Worm (Caenorhabditis elegans) whole organism, midembryonic: ENCODE results near the gene ragc-1.

Source experiments
- T22C8.4 ChIP-seq: fragments of 200-800 bp; sonication (Bioruptor generic); IDR thresholded peaks from 2 replicates; pipeline ENCODE4 v1.3.6; 2022; ENCODE audit warnings: missing genetic modification characterization, missing compliant biosample characterization
- cog-1 ChIP-seq: sonication (generic microtip); optimal IDR thresholded peaks from 2 replicates; lab custom pipeline; 2016; ENCODE audit warnings: missing genetic modification characterization, missing compliant biosample characterization
- flt-1 ChIP-seq: fragments of 200-800 bp; sonication (Bioruptor generic); IDR thresholded peaks from 2 replicates; pipeline ENCODE4 v1.3.6; 2022; ENCODE audit warnings: missing genetic modification characterization, missing compliant biosample characterization
- klf-2 ChIP-seq: fragments of 200-800 bp; sonication (Bioruptor generic); conservative IDR thresholded peaks from 2 replicates; pipeline ENCODE4 v1.3.6; 2022; ENCODE audit warnings: missing genetic modification reagents, missing genetic modification characterization, missing compliant biosample characterization
- med-1 ChIP-seq: sonication (generic microtip); optimal IDR thresholded peaks from 2 replicates; lab custom pipeline; 2017; ENCODE audit warnings: missing genetic modification characterization, mild to moderate bottlenecking, missing compliant biosample characterization, antibody characterized with exemption, missing genetic modification reagents; ENCODE audit not compliant: insufficient read depth
- ref-1 ChIP-seq: fragments of 200-800 bp; sonication (Bioruptor generic); conservative IDR thresholded peaks from 2 replicates; pipeline ENCODE4 v1.3.6; 2022; ENCODE audit warnings: missing genetic modification reagents, missing genetic modification characterization, missing compliant biosample characterization
- tab-1 ChIP-seq: fragments of 200-800 bp; sonication (Bioruptor generic); IDR thresholded peaks from 2 replicates; pipeline ENCODE4 v1.3.6; 2022; ENCODE audit warnings: missing genetic modification characterization, missing compliant biosample characterization
- ztf-29 ChIP-seq: fragments of 200-800 bp; sonication (Bioruptor generic); IDR thresholded peaks from 2 replicates; pipeline ENCODE4 v1.3.6; 2022; ENCODE audit warnings: missing genetic modification reagents, missing genetic modification characterization, missing compliant biosample characterization

DNA sequence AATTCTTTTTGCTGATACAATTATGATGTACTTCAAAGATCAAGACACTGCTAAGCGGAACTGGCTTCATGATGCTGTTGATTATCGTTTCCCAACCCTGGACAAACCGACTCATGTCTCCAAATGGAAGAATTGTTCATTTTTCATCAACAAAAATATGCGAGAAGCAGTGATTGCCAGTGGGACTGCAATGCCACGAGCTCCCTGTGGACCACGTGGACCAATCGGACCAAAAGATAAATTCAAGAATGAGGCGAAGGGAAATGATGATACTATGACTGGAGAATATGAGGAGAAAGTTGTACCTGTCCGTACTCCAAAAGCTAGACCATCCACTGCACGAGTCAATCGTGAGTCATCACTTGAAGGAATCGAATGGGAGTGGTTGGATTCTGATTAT is 18.2 kb downstream of the ragc-1 start:
- TF ChIP-seq cog-1 (no peak), klf-2 (GFP tag; lab: Robert Waterston, UW) (no peak), med-1 (no peak), ref-1 (GFP tag; lab: Robert Waterston, UW) (no peak), flt-1 (GFP tag; lab: Robert Waterston, UW) (no peak), tab-1 (GFP tag; lab: Robert Waterston, UW) (no peak), ztf-29 (GFP tag; lab: Robert Waterston, UW) (no peak), T22C8.4 (GFP tag; lab: Robert Waterston, UW) (no peak)
